Worm (Caenorhabditis elegans): ENCODE data around the gene mig-18.

mig-18 gene

DNA sequence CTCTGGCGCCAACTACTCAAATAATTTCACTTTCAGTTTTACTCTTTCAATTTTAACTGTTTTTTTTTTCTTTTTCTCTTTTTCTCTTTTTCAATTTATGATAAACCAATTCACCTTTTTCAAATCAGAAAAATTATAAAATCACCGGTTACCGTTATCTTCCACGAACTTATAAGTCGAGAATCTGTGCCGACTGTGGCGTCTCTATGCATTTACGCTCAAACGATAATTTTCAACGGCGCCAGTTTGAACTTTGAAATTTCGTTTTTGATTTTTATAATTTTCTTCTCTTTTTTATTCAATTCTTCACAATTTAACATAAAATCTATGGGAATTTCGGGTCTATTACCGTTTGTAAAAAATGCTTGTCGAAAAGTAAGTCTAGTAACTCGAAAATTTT is 20.4 kb downstream of the mig-18 start, which contains the start of gene exo-1 (continued):
- TF ChIP-seq fos-1 (tag; optimal IDR thresholded peaks at IDR 0.05) = peak; percentile 2
- TF ChIP-seq nhr-19 (GFP tag; conservative IDR thresholded peaks at IDR 0.05) = no peak
- no peak for TF ChIP-seq Y116A8C.19 (tag; optimal IDR thresholded peaks at IDR 0.05; ENCODE audit: borderline replicate concordance)
- peak in 3 of 6 experiments; percentile 40 to 89 (median 45) for TF ChIP-seq elt-3 (tag; optimal IDR thresholded peaks at IDR 0.05)
- TF ChIP-seq zag-1 (tag; optimal IDR thresholded peaks at IDR 0.05) = no peak
- no peak for TF ChIP-seq jun-1 (tag; optimal IDR thresholded peaks at IDR 0.05)
- no peak for TF ChIP-seq egl-27 (tag; optimal IDR thresholded peaks at IDR 0.05)
- no peak for TF ChIP-seq ceh-90 (tag; optimal IDR thresholded peaks at IDR 0.05)
- no peak for TF ChIP-seq nhr-237 (tag; optimal IDR thresholded peaks at IDR 0.05)
- no peak for TF ChIP-seq hpl-2 (GFP tag; optimal IDR thresholded peaks at IDR 0.05)
- no peak for TF ChIP-seq pqm-1 (tag; optimal IDR thresholded peaks at IDR 0.05)
- TF ChIP-seq nhr-47 (tag; optimal IDR thresholded peaks at IDR 0.05) = peak; percentile 49
- TF ChIP-seq F16B12.6 (tag; optimal IDR thresholded peaks at IDR 0.05) = peak; percentile 65
- TF ChIP-seq lir-3 (tag; optimal IDR thresholded peaks at IDR 0.05; ENCODE audit: poor library complexity) = peak; percentile 50
- TF ChIP-seq lin-13 (GFP tag; optimal IDR thresholded peaks at IDR 0.05) = peak; percentile 58
- no peak for TF ChIP-seq swsn-7 (tag; optimal IDR thresholded peaks at IDR 0.05)
- no peak for TF ChIP-seq ceh-88 (GFP tag; IDR thresholded peaks at IDR 0.05)
- TF ChIP-seq efl-3 (GFP tag; optimal IDR thresholded peaks at IDR 0.05) = no peak
- no peak for TF ChIP-seq nhr-11 (tag; optimal IDR thresholded peaks at IDR 0.05)
- TF ChIP-seq lin-39 (tag; optimal IDR thresholded peaks at IDR 0.05) = no peak
- peak; percentile 77 for TF ChIP-seq unc-130 (tag; optimal IDR thresholded peaks at IDR 0.05)
- no peak for TF ChIP-seq egl-13 (tag; optimal IDR thresholded peaks at IDR 0.05)
- no peak for TF ChIP-seq hlh-4 (tag; optimal IDR thresholded peaks at IDR 0.05)
- TF ChIP-seq hlh-17 (GFP tag; optimal IDR thresholded peaks at IDR 0.05; ENCODE audit: borderline replicate concordance) = no peak
- TF ChIP-seq vab-15 (tag; optimal IDR thresholded peaks at IDR 0.05) = peak; percentile 26
- no peak for TF ChIP-seq ceh-63 (GFP tag; optimal IDR thresholded peaks at IDR 0.05)
- TF ChIP-seq tlp-1 (tag; optimal IDR thresholded peaks at IDR 0.05) = no peak
- TF ChIP-seq aha-1 (tag; optimal IDR thresholded peaks at IDR 0.05) = no peak
- no peak for TF ChIP-seq nhr-84 (tag; optimal IDR thresholded peaks at IDR 0.05)
- TF ChIP-seq mdl-1 (tag; optimal IDR thresholded peaks at IDR 0.05) = peak in 1 of 2 experiments; percentile 18
- TF ChIP-seq pax-3 (tag; optimal IDR thresholded peaks at IDR 0.05) = peak; percentile 2
- peak; percentile 86 to 91 (median 90) for TF ChIP-seq dpl-1 (GFP tag; optimal IDR thresholded peaks at IDR 0.05)
- TF ChIP-seq nhr-12 (tag; optimal IDR thresholded peaks at IDR 0.05) = no peak
- TF ChIP-seq C34B4.2 (tag; optimal IDR thresholded peaks at IDR 0.05) = no peak
- no peak for TF ChIP-seq ztf-4 (tag; optimal IDR thresholded peaks at IDR 0.05)
- no peak for TF ChIP-seq isw-1 (GFP tag; IDR thresholded peaks at IDR 0.05)
- no peak for TF ChIP-seq grh-1 (GFP tag; IDR thresholded peaks at IDR 0.05)
- peak in 1 of 3 experiments; percentile 37 for TF ChIP-seq ceh-82 (tag; optimal IDR thresholded peaks at IDR 0.05)
- no peak for TF ChIP-seq pag-3 (tag; optimal IDR thresholded peaks at IDR 0.05; ENCODE audit: borderline replicate concordance, insufficient read depth)
- no peak for TF ChIP-seq dsc-1 (tag; optimal IDR thresholded peaks at IDR 0.05)
- no peak for TF ChIP-seq elt-2 (tag; optimal IDR thresholded peaks at IDR 0.05)

ce11 chrIII:13426036-13426435 is 23.0 kb downstream of the mig-18 start, which contains the start of gene cope-1:
TSS of gene cope-1 (plus strand) at chrIII:13426264.
- no peak for TF ChIP-seq snpc-4 (tag; optimal IDR thresholded peaks at IDR 0.05)
- peak; percentile 81 for TF ChIP-seq F16B12.6 (tag; optimal IDR thresholded peaks at IDR 0.05)
- peak; percentile 43 for TF ChIP-seq nhr-47 (tag; optimal IDR thresholded peaks at IDR 0.05)
- no peak for TF ChIP-seq lir-3 (tag; optimal IDR thresholded peaks at IDR 0.05; ENCODE audit: poor library complexity)
- no peak for TF ChIP-seq egl-27 (tag; optimal IDR thresholded peaks at IDR 0.05)
- peak; percentile 47 for TF ChIP-seq blmp-1 (tag; optimal IDR thresholded peaks at IDR 0.05)
- no peak for TF ChIP-seq unc-62 (GFP tag; optimal IDR thresholded peaks at IDR 0.05)
- no peak for TF ChIP-seq hlh-4 (tag; optimal IDR thresholded peaks at IDR 0.05)
- no peak for TF ChIP-seq nhr-19 (GFP tag; conservative IDR thresholded peaks at IDR 0.05)
- no peak for TF ChIP-seq nhr-11 (tag; optimal IDR thresholded peaks at IDR 0.05)
- peak; percentile 32 for TF ChIP-seq mep-1 (tag; optimal IDR thresholded peaks at IDR 0.05)
- TF ChIP-seq xbp-1 (tag; optimal IDR thresholded peaks at IDR 0.05) = peak; percentile 20
- TF ChIP-seq jun-1 (tag; optimal IDR thresholded peaks at IDR 0.05) = no peak
- no peak for TF ChIP-seq tbx-2 (tag; optimal IDR thresholded peaks at IDR 0.05)
- TF ChIP-seq lsy-2 (tag; optimal IDR thresholded peaks at IDR 0.05) = peak; percentile 22 to 69
- TF ChIP-seq swsn-7 (tag; optimal IDR thresholded peaks at IDR 0.05) = peak; percentile 11
- TF ChIP-seq hpl-2 (GFP tag; optimal IDR thresholded peaks at IDR 0.05) = no peak
- peak; percentile 27 to 61 (median 53) for TF ChIP-seq dpl-1 (GFP tag; optimal IDR thresholded peaks at IDR 0.05)
- peak; percentile 44 for TF ChIP-seq snu-23 (GFP tag; optimal IDR thresholded peaks at IDR 0.05)
- TF ChIP-seq aly-2 (tag; optimal IDR thresholded peaks at IDR 0.05) = no peak
- TF ChIP-seq Y116A8C.19 (tag; optimal IDR thresholded peaks at IDR 0.05; ENCODE audit: borderline replicate concordance) = no peak
- TF ChIP-seq aha-1 (tag; optimal IDR thresholded peaks at IDR 0.05) = no peak
- no peak for TF ChIP-seq lin-13 (GFP tag; optimal IDR thresholded peaks at IDR 0.05)
- TF ChIP-seq ceh-82 (tag; optimal IDR thresholded peaks at IDR 0.05) = peak in 1 of 3 experiments; percentile 14
- peak; percentile 30 for TF ChIP-seq nhr-71 (tag; optimal IDR thresholded peaks at IDR 0.05)

All from whole organism, L1 larva.